Worm (Caenorhabditis elegans): ENCODE data around the gene tif-1A.

tif-1A gene

DNA sequence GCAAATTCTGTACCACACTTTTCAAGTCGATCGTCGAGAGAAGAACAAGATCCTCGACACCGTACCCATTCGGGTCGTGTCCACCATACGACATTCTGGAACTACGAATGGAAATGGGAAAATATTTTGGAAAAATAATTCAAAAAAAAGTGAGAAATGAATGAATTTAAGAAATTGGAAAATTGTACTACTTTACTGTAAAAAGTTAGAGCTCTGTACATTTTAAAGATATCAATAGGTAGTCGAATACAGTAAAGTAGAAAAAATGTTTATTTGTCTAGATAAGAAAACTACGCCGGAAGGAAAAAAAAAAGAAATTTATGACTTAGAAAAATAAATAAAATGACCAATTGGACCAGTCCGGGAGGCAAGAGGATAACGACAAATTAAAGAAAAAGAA, 32.8 kb upstream of the tif-1A start, which contains the start of gene hum-5 (continued):
- no peak for TF ChIP-seq F49E8.2 (tag; optimal IDR thresholded peaks at IDR 0.05; ENCODE audit: borderline replicate concordance)
- no peak for TF ChIP-seq mes-2 (tag; optimal IDR thresholded peaks at IDR 0.05; ENCODE audit: poor library complexity, severe bottlenecking)
- no peak for TF ChIP-seq lsy-2 (tag; optimal IDR thresholded peaks at IDR 0.05)
- TF ChIP-seq zfp-3 (GFP tag; conservative IDR thresholded peaks at IDR 0.05): no peak

DNA sequence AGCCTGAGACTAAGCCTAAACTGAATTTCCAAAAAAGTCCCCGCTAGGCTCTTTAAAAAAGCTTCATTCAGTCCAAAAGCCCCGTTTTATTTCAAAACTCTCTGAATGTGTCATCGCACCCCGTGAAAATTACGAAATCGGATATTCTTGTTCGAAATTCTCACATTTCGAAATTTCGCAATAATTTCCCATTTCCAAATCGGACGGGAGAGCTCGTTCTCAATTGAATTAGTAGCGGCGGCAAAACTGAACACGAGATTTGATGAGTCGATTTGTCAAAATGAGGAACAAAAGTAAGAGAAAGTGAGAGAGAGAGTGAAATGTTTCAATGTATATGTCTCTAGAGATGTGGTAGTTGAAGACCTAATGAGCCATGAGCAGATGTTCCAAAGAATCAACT, 31.1 kb upstream of the tif-1A start:
- TF ChIP-seq lsy-2 (tag; optimal IDR thresholded peaks at IDR 0.05) (peak in 1 of 2 experiments; percentile 23), T20F7.1 (GFP tag; optimal IDR thresholded peaks at IDR 0.05) (no peak)

DNA sequence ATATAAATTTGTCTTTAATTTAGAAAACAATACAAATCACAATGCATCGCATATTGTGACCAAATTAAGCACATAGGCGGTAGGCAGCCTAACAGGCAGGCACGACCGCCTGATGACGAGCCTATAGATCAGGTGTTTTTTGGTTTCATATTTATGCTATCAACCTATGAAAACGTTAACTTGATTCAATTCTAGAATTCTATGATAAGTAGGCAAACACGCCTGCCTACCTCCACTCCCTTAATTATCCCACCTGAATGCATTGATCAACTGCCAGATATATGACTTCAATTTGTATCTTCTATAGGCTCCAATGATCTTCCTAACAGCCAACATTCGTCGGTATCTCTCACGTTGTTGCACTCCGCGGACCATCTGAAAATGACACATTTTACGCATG, 26.9 kb upstream of the tif-1A start:
- TF ChIP-seq ceh-28 (tag; optimal IDR thresholded peaks at IDR 0.05): no peak
- TF ChIP-seq unc-62 (GFP tag; optimal IDR thresholded peaks at IDR 0.05 in 1 of 2): peak in 1 of 2 experiments; percentile 79
- TF ChIP-seq unc-62 (tag; optimal IDR thresholded peaks at IDR 0.05): no peak

DNA sequence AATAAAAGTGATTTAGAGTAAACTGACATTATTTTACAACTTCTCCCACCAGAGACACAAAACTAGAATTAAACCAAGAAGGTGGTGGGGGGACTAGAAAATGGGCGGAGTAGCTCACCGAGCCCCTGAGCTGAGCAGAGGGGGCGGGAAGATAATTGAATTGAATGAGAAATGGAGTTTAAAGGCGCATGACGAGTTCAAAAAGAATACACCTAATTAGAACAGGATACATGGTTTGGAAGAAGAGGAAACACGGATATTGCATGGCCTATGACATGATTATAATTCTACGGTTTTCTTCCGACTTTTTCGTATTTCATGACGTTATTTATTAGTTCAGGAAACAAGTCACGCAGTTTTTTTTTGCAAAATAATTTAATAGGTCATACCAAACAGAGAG, 24.1 kb upstream of the tif-1A start, which contains the start of gene T02C12.5:
T02C12.5 (minus strand) TSS at position 101 of the 400 bp plus-strand sequence.
- TF ChIP-seq lin-15B (tag; optimal IDR thresholded peaks at IDR 0.05): no peak

DNA sequence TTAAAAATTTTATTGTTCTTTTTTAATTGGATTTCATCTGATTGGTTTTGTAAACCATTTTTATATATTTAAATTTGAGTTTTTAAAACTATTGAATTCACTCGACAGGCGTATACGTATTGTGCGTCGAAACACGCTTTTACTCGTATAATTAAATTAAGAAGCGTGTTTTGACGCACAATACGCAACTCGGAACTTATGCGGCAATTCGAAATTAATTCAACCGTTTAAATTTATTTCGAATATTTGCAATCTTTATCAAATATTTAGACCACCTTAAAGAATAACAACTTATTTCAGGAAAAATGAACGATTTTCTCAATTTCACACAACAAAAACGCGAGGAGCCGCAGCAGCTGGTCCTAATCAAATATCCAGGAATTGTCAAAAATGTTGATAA, 18.0 kb upstream of the tif-1A start, which contains the start of gene tftc-5:
tftc-5 (plus strand) TSS at position 301 of the 400 bp plus-strand sequence.
- TF ChIP-seq nhr-237 (tag; optimal IDR thresholded peaks at IDR 0.05) (no peak), aha-1 (tag) (peak; percentile 62)

DNA sequence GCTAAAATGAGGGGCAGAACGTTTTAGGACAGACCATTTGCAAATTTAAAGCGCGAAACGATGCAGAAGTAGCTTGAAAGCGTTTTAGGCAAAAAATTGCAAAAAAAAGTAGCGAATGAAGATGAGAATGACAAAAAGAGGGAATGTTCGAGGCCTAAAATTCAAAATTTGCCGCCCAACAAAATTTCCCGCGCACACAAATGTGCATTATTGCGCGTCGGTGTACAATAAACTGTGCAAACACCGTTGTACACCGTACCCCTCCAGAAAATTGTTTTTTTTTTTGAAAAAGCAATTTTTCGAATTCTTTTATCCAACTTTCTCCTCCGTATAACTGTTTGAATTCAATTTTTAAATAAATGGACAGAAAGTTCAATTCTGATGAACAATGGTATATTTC, 15.9 kb upstream of the tif-1A start, which contains the start of gene snpc-3.4:
snpc-3.4 (plus strand) TSS at position 237 of the 400 bp plus-strand sequence.
- TF ChIP-seq arid-1 (GFP tag; conservative IDR thresholded peaks at IDR 0.05): no peak
- peak; percentile 52 for TF ChIP-seq dve-1 (tag; optimal IDR thresholded peaks at IDR 0.05; ENCODE audit: insufficient read depth)
- TF ChIP-seq T26A8.4 (GFP tag; IDR thresholded peaks at IDR 0.05): no peak
- peak; percentile 59 for TF ChIP-seq mep-1 (tag; optimal IDR thresholded peaks at IDR 0.05)
- peak; percentile 54 for TF ChIP-seq nhr-6 (tag; optimal IDR thresholded peaks at IDR 0.05)
- TF ChIP-seq F49E8.2 (tag; optimal IDR thresholded peaks at IDR 0.05; ENCODE audit: borderline replicate concordance): peak; percentile 36
- TF ChIP-seq hif-1 (tag; optimal IDR thresholded peaks at IDR 0.05): peak in 1 of 2 experiments; percentile 35
- 0 out of 2 replicates have a peak, but pooled peaks have one; percentile 64 for TF ChIP-seq hmg-1.1 (GFP tag; IDR thresholded peaks at IDR 0.05)
- TF ChIP-seq mes-2 (tag; optimal IDR thresholded peaks at IDR 0.05; ENCODE audit: poor library complexity, severe bottlenecking): peak; percentile 71
- peak; percentile 80 for TF ChIP-seq lin-38 (GFP tag; IDR thresholded peaks at IDR 0.05)
- TF ChIP-seq dmd-9 (GFP tag; IDR thresholded peaks at IDR 0.05): 0 out of 2 replicates have a peak, but pooled peaks have one; percentile 22
- peak; percentile 12 for TF ChIP-seq ztf-7 (tag; optimal IDR thresholded peaks at IDR 0.05)
- TF ChIP-seq rbr-2 (tag; optimal IDR thresholded peaks at IDR 0.05): peak; percentile 5
- TF ChIP-seq hlh-30 (tag; optimal IDR thresholded peaks at IDR 0.05; ENCODE audit: insufficient read depth): peak; percentile 60
- TF ChIP-seq ctbp-1 (GFP tag; IDR thresholded peaks at IDR 0.05): 0 out of 2 replicates have a peak, but pooled peaks have one; percentile 48
- TF ChIP-seq Y75B8A.6 (GFP tag; IDR thresholded peaks at IDR 0.05): no peak
- no peak for TF ChIP-seq madf-9 (GFP tag; conservative IDR thresholded peaks at IDR 0.05)
- peak; percentile 83 for TF ChIP-seq unc-130 (GFP tag; optimal IDR thresholded peaks at IDR 0.05)
- peak; percentile 39; the same call in 1 of the 2 replicates for TF ChIP-seq mdt-29 (GFP tag; IDR thresholded peaks at IDR 0.05)
- TF ChIP-seq lin-13 (GFP tag; optimal IDR thresholded peaks at IDR 0.05): peak; percentile 39
- TF ChIP-seq aha-1 (tag): peak; percentile 94
- no peak for TF ChIP-seq zip-11 (GFP tag; IDR thresholded peaks at IDR 0.05)
- TF ChIP-seq nhr-28 (tag; optimal IDR thresholded peaks at IDR 0.05): peak; percentile 58
- TF ChIP-seq ztf-11 (tag; optimal IDR thresholded peaks at IDR 0.05): no peak
- TF ChIP-seq aly-2 (tag; optimal IDR thresholded peaks at IDR 0.05): no peak
- no peak for TF ChIP-seq vab-7 (GFP tag; IDR thresholded peaks at IDR 0.05)
- peak; percentile 42; the same call in 1 of the 2 replicates for TF ChIP-seq dmd-6 (GFP tag; IDR thresholded peaks at IDR 0.05)
- TF ChIP-seq zfp-2 (tag; optimal IDR thresholded peaks at IDR 0.05): no peak
- TF ChIP-seq snpc-1.2 (GFP tag; IDR thresholded peaks at IDR 0.05): peak; percentile 44; the same call in 1 of the 2 replicates
- TF ChIP-seq Y48G9A.11 (GFP tag; IDR thresholded peaks at IDR 0.05): peak; percentile 75
- TF ChIP-seq ceh-82 (tag; optimal IDR thresholded peaks at IDR 0.05): no peak
- peak; percentile 91 for TF ChIP-seq dpl-1 (GFP tag; optimal IDR thresholded peaks at IDR 0.05)
- no peak for TF ChIP-seq lin-29 (GFP tag; IDR thresholded peaks at IDR 0.05)

All from whole organism, L4 larva.